Worm (Caenorhabditis elegans) whole organism, midembryonic: ENCODE results near the gene str-253.

ENCODE experiments used
- cog-1 ChIP-seq: sonication (generic microtip); optimal IDR thresholded peaks from 2 replicates; lab custom pipeline; 2016; ENCODE audit warnings: missing genetic modification characterization, missing compliant biosample characterization
- ztf-29 ChIP-seq: fragments of 200-800 bp; sonication (Bioruptor generic); IDR thresholded peaks from 2 replicates; pipeline ENCODE4 v1.3.6; 2022; ENCODE audit warnings: missing genetic modification reagents, missing genetic modification characterization, missing compliant biosample characterization

ce11 chrV:2294577-2294976 is 40.2 kb upstream of the str-253 start, which contains the start of gene nhr-226:
- TF ChIP-seq cog-1 (tag; lab: Kevin White, UChicago) (no peak), ztf-29 (GFP tag; lab: Robert Waterston, UW) (no peak)
